Fruit fly (Drosophila melanogaster) whole organism, wandering third instar larva: ENCODE results near the gene Irc.

Experiments
- Abd-B ChIP-seq: fragments of >200 bp; optimal IDR thresholded peaks from 2 replicates; lab custom pipeline; 2017; ENCODE audit warnings: missing biosample characterization, missing genetic modification characterization
- CG32264 ChIP-seq: fragments of 200-800 bp; sonication (Bioruptor generic); optimal IDR thresholded peaks from 2 replicates; lab custom pipeline; 2016; ENCODE audit warnings: missing biosample characterization, missing genetic modification characterization
- CG9705 ChIP-seq: fragments of 200-800 bp; sonication (Bioruptor generic); optimal IDR thresholded peaks from 2 replicates; lab custom pipeline; 2018; ENCODE audit warnings: missing biosample characterization, mild to moderate bottlenecking, missing genetic modification characterization
- CrebA ChIP-seq: fragments of 200-800 bp; sonication (Bioruptor generic); optimal IDR thresholded peaks from 2 replicates; lab custom pipeline; 2016; ENCODE audit warnings: missing biosample characterization, mild to moderate bottlenecking, missing genetic modification characterization, borderline replicate concordance
- Dfd ChIP-seq: fragments of >200 bp; optimal IDR thresholded peaks from 2 replicates; lab custom pipeline; 2017; ENCODE audit warnings: missing biosample characterization, missing genetic modification characterization
- Dif ChIP-seq: fragments of 200-275, 200-300 bp; sonication (Bioruptor generic); optimal IDR thresholded peaks from 2 replicates; lab custom pipeline; 2018; ENCODE audit warnings: missing biosample characterization, missing genetic modification characterization; ENCODE audit not compliant: partially characterized antibody
- GATAd ChIP-seq: sonication (Bioruptor generic); optimal IDR thresholded peaks from 2 replicates; lab custom pipeline; 2016; ENCODE audit warnings: missing biosample characterization, missing genetic modification characterization
- HLH106 ChIP-seq: fragments of 200-800 bp; optimal IDR thresholded peaks from 3 replicates; lab custom pipeline; 2019; ENCODE audit warnings: missing biosample characterization, mild to moderate bottlenecking, missing genetic modification characterization, moderate library complexity
- Hnf4 ChIP-seq: fragments of 200-800 bp; sonication (Bioruptor generic); optimal IDR thresholded peaks from 2 replicates; lab custom pipeline; 2016; ENCODE audit warnings: missing biosample characterization, mild to moderate bottlenecking, missing genetic modification characterization
- Hr78 ChIP-seq: fragments of >200 bp; optimal IDR thresholded peaks from 2 replicates; lab custom pipeline; 2017; ENCODE audit warnings: missing biosample characterization, missing genetic modification characterization
- Hr83 ChIP-seq: fragments of 200-300 bp; sonication (Bioruptor generic); optimal IDR thresholded peaks from 2 replicates; lab custom pipeline; 2016; ENCODE audit warnings: missing biosample characterization, mild to moderate bottlenecking, missing genetic modification characterization, moderate library complexity; ENCODE audit not compliant: poor library complexity, severe bottlenecking
- Jra ChIP-seq: sonication (Bioruptor generic); optimal IDR thresholded peaks from 2 replicates; lab custom pipeline; 2016; ENCODE audit warnings: missing biosample characterization, missing genetic modification characterization
- Mio ChIP-seq: sonication (Bioruptor generic); optimal IDR thresholded peaks from 2 replicates; lab custom pipeline; 2016; ENCODE audit warnings: missing biosample characterization, missing genetic modification characterization
- Myc ChIP-seq: fragments of >200 bp; optimal IDR thresholded peaks from 2 replicates; lab custom pipeline; 2017
- N ChIP-seq: fragments of >200 bp; optimal IDR thresholded peaks from 2 replicates; lab custom pipeline; 2018; ENCODE audit warnings: missing biosample characterization, missing external identifiers, missing genetic modification characterization
- OdsH ChIP-seq: fragments of 200-800 bp; sonication (Bioruptor generic); optimal IDR thresholded peaks from 2 replicates; lab custom pipeline; 2016; ENCODE audit warnings: missing biosample characterization, mild to moderate bottlenecking, missing genetic modification characterization
- Rel ChIP-seq, 2 experiments: fragments of 200-800 bp; sonication (Bioruptor generic) in 1 of 2; optimal IDR thresholded peaks; 2 replicates in 1 of 2; 3 replicates in 1 of 2; lab custom pipeline; 2016 to 2019; ENCODE audit warnings: mild to moderate bottlenecking in 2 of 2, missing biosample characterization in 2 of 2, missing genetic modification characterization in 2 of 2, moderate library complexity in 1 of 2
- Sp1 ChIP-seq: fragments of 200-800 bp; sonication (Bioruptor generic); optimal IDR thresholded peaks from 3 replicates; lab custom pipeline; 2019; ENCODE audit warnings: missing biosample characterization, mild to moderate bottlenecking, missing genetic modification characterization, moderate library complexity
- Vsx2 ChIP-seq: fragments of 200-300, 225-300 bp; sonication (Bioruptor generic); optimal IDR thresholded peaks from 2 replicates; lab custom pipeline; 2018; ENCODE audit warnings: missing biosample characterization, missing genetic modification characterization; ENCODE audit not compliant: partially characterized antibody
- br ChIP-seq: fragments of 200-800 bp; sonication (Bioruptor generic); optimal IDR thresholded peaks from 2 replicates; lab custom pipeline; 2016; ENCODE audit warnings: missing biosample characterization, missing genetic modification characterization
- brk ChIP-seq: fragments of 200-800 bp; sonication (Bioruptor generic); optimal IDR thresholded peaks from 2 replicates; lab custom pipeline; 2016; ENCODE audit warnings: missing biosample characterization, mild to moderate bottlenecking, missing genetic modification characterization
- dl ChIP-seq, 2 experiments: fragments of 175-275, 200-275 bp in 1 of 2; fragments of 200-275 bp in 1 of 2; sonication (Bioruptor generic); optimal IDR thresholded peaks; lab custom pipeline; 2018; ENCODE audit warnings: mild to moderate bottlenecking in 2 of 2, missing biosample characterization in 2 of 2, missing genetic modification characterization in 2 of 2, moderate library complexity in 2 of 2; ENCODE audit not compliant: partially characterized antibody in 2 of 2, insufficient read depth in 1 of 2
- dmrt93B ChIP-seq: fragments of 200-800 bp; sonication (Bioruptor generic); optimal IDR thresholded peaks from 2 replicates; lab custom pipeline; 2018; ENCODE audit warnings: missing biosample characterization, mild to moderate bottlenecking, missing genetic modification characterization
- dsf ChIP-seq: sonication (Bioruptor generic); optimal IDR thresholded peaks from 2 replicates; lab custom pipeline; 2016; ENCODE audit warnings: missing biosample characterization, missing genetic modification characterization, borderline replicate concordance
- ey ChIP-seq: fragments of 200-800 bp; sonication (Bioruptor generic); optimal IDR thresholded peaks from 2 replicates; lab custom pipeline; 2016; ENCODE audit warnings: missing biosample characterization, missing genetic modification characterization
- foxo ChIP-seq, 2 experiments: fragments of 200-800 bp; sonication (Bioruptor generic); optimal IDR thresholded peaks; 2 replicates in 1 of 2; 3 replicates in 1 of 2; lab custom pipeline; 2016 to 2017; ENCODE audit warnings: missing biosample characterization in 2 of 2, missing genetic modification characterization in 2 of 2
- fru ChIP-seq: fragments of 200-800 bp; sonication (Bioruptor generic); optimal IDR thresholded peaks from 3 replicates; lab custom pipeline; 2016; ENCODE audit warnings: missing biosample characterization, mild to moderate bottlenecking, missing genetic modification characterization
- h ChIP-seq: fragments of 200-800 bp; sonication (Bioruptor generic); optimal IDR thresholded peaks from 3 replicates; lab custom pipeline; 2016; ENCODE audit warnings: missing biosample characterization, mild to moderate bottlenecking, missing genetic modification characterization
- jim ChIP-seq: fragments of 175-275, 200-325 bp; sonication (Bioruptor generic); optimal IDR thresholded peaks from 2 replicates; lab custom pipeline; 2016; ENCODE audit warnings: missing biosample characterization, mild to moderate bottlenecking, missing genetic modification characterization
- lola ChIP-seq: fragments of >200 bp; optimal IDR thresholded peaks from 2 replicates; lab custom pipeline; 2017; ENCODE audit warnings: missing biosample characterization, missing genetic modification characterization
- pan ChIP-seq: fragments of >200 bp; optimal IDR thresholded peaks from 2 replicates; lab custom pipeline; 2017
- psq ChIP-seq: fragments of 200-800 bp; sonication (Bioruptor generic); optimal IDR thresholded peaks from 3 replicates; lab custom pipeline; 2017; ENCODE audit warnings: missing biosample characterization, mild to moderate bottlenecking, missing genetic modification characterization, moderate library complexity
- rgr ChIP-seq: fragments of 200-800 bp; sonication (Bioruptor generic); optimal IDR thresholded peaks from 3 replicates; lab custom pipeline; 2016; ENCODE audit warnings: missing biosample characterization, mild to moderate bottlenecking, missing genetic modification characterization
- sage ChIP-seq: fragments of 200-800 bp; sonication (Bioruptor generic); optimal IDR thresholded peaks from 2 replicates; lab custom pipeline; 2016; ENCODE audit warnings: missing biosample characterization, mild to moderate bottlenecking, missing genetic modification characterization
- sv ChIP-seq: fragments of 200-800 bp; sonication (Bioruptor generic); optimal IDR thresholded peaks from 3 replicates; lab custom pipeline; 2016; ENCODE audit warnings: missing biosample characterization, missing genetic modification characterization
- tai ChIP-seq: sonication (Bioruptor generic); optimal IDR thresholded peaks from 2 replicates; lab custom pipeline; 2016; ENCODE audit warnings: missing biosample characterization, missing genetic modification characterization
- usp ChIP-seq: fragments of >200 bp; optimal IDR thresholded peaks from 2 replicates; lab custom pipeline; 2017; ENCODE audit warnings: missing biosample characterization, missing genetic modification characterization
- woc ChIP-seq: sonication (Bioruptor generic); optimal IDR thresholded peaks from 2 replicates; lab custom pipeline; 2016; ENCODE audit warnings: missing biosample characterization, mild to moderate bottlenecking, missing genetic modification characterization

The Irc gene

dm6 chr3R:16962303-16962702 is 40.4 kb upstream of the Irc start:
- TF ChIP-seq pan (lab: Kevin White, UChicago) (no peak), psq (GFP tag; lab: Kevin White, UChicago) (no peak), woc (GFP tag; lab: Kevin White, UChicago) (no peak), Mio (no peak), dsf (GFP tag; lab: Kevin White, UChicago) (no peak), Hr78 (GFP tag; lab: Kevin White, UChicago) (no peak), HLH106 (tag; lab: Kevin White, UChicago) (no peak), dl (GFP tag; optimal IDR thresholded peaks at IDR 0.05; lab: Kevin White, UChicago; ENCODE audit: insufficient read depth in 1 of 2, partially characterized antibody in 2 of 2) (no peak), Jra (GFP tag; lab: Kevin White, UChicago) (no peak), Vsx2 (no peak), Dif (GFP tag; lab: Kevin White, UChicago) (no peak), Hr83 (no peak), Rel (GFP tag; optimal IDR thresholded peaks at IDR 0.05; lab: Kevin White, UChicago) (no peak), Rel (tag; optimal IDR thresholded peaks at IDR 0.05; lab: Kevin White, UChicago) (no peak)

DNA sequence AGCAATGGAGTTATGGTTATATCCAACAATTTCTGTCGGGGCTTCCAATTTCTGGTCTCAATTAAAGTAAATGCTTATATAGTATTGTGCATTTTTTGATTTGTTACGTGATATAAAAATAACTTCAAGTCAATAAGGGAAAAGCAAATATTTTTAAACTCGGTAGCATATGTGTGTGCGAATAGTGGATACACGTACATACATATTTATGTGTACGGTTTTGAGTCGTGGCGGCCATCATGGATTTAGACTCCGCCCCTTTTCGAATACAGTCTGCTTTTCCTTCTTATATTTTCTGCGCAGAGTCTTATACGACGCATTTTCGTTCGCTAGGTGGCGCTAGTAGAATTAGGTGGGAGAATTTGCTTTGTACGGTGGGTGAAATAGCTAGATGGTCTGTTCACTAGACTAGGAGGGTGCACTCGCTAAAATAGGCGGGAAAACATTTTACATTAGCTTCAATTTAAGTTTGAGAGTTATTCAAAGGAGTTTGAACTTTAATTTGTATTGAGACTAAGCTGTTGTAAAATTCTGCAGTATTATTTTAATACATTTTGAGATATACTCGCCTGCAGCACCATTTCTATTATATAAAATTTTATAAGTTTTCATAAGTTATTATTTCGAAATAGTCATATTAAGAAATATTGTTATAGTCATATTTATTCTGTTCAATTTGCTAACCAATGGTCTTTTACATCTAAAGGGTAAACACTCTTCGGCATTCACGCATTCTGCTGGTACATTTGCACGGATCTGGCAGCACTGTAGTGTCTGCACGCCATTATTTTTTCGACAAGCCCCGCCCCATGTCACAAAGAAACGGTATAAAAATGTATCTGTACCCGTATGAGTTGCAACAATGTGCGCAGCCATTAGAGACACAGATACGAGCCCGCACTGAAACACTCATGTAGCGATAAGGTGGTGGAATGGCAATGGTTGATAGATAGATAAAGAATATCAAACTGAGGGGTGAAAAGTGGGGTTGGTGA is 33.0 kb upstream of the Irc start:
- no peak for TF ChIP-seq ey (GFP tag; lab: Kevin White, UChicago)
- TF ChIP-seq rgr (GFP tag; lab: Kevin White, UChicago), result no peak
- TF ChIP-seq Sp1 (GFP tag; lab: Kevin White, UChicago), result no peak
- TF ChIP-seq h, result no peak
- TF ChIP-seq dl (GFP tag; optimal IDR thresholded peaks at IDR 0.05; lab: Kevin White, UChicago; ENCODE audit: insufficient read depth in 1 of 2, partially characterized antibody in 2 of 2), result no peak
- TF ChIP-seq tai (GFP tag; lab: Kevin White, UChicago), result no peak
- TF ChIP-seq CG32264, result no peak
- no peak for TF ChIP-seq foxo (GFP tag; optimal IDR thresholded peaks at IDR 0.05; lab: Kevin White, UChicago)
- TF ChIP-seq jim (GFP tag; lab: Kevin White, UChicago), result no peak
- no peak for TF ChIP-seq lola
- no peak for TF ChIP-seq brk (GFP tag; lab: Kevin White, UChicago)
- no peak for TF ChIP-seq Dif (GFP tag; lab: Kevin White, UChicago)
- TF ChIP-seq GATAd (GFP tag; lab: Kevin White, UChicago), result no peak
- peak; percentile 64 for TF ChIP-seq woc (GFP tag; lab: Kevin White, UChicago)
- peak; percentile 93 for TF ChIP-seq Myc (lab: Kevin White, UChicago)
- TF ChIP-seq dmrt93B (GFP tag; lab: Kevin White, UChicago), result no peak
- TF ChIP-seq Hnf4 (GFP tag; lab: Kevin White, UChicago), result peak; percentile 14
- TF ChIP-seq Abd-B (GFP tag; lab: Kevin White, UChicago), result no peak
- no peak for TF ChIP-seq fru (GFP tag; lab: Kevin White, UChicago)
- TF ChIP-seq HLH106 (tag; lab: Kevin White, UChicago), result peak; percentile 69
- TF ChIP-seq psq (GFP tag; lab: Kevin White, UChicago), result no peak
- TF ChIP-seq usp, result no peak
- TF ChIP-seq OdsH (GFP tag; lab: Kevin White, UChicago), result peak; percentile 35
- TF ChIP-seq Hr83, result no peak
- TF ChIP-seq Hr78 (GFP tag; lab: Kevin White, UChicago), result no peak
- TF ChIP-seq sv (GFP tag; lab: Kevin White, UChicago), result peak; percentile 38
- TF ChIP-seq CG9705 (GFP tag; lab: Kevin White, UChicago), result peak; percentile 44
- no peak for TF ChIP-seq Dfd (GFP tag; lab: Kevin White, UChicago)
- no peak for TF ChIP-seq pan (lab: Kevin White, UChicago)
- TF ChIP-seq br (GFP tag; lab: Kevin White, UChicago), result no peak
- peak; percentile 52 for TF ChIP-seq Vsx2
- no peak for TF ChIP-seq CrebA
- no peak for TF ChIP-seq Rel (GFP tag; optimal IDR thresholded peaks at IDR 0.05; lab: Kevin White, UChicago)
- TF ChIP-seq Rel (tag; optimal IDR thresholded peaks at IDR 0.05; lab: Kevin White, UChicago), result no peak
- TF ChIP-seq Mio, result no peak
- TF ChIP-seq Jra (GFP tag; lab: Kevin White, UChicago), result no peak
- no peak for TF ChIP-seq N (GFP tag; lab: Kevin White, UChicago)
- no peak for TF ChIP-seq dsf (GFP tag; lab: Kevin White, UChicago)
- TF ChIP-seq sage (GFP tag; lab: Kevin White, UChicago), result no peak
